Fruit fly (Drosophila melanogaster): ENCODE results near the gene CG31633.

dm6 chr2L:6683992-6684882 is 28.1 kb upstream of the CG31633 start, which contains the start of gene Nhe3:
- TF ChIP-seq CG32121 (GFP tag; IDR thresholded peaks at IDR 0.05): peak; percentile 68
- peak; percentile 79 for TF ChIP-seq Snoo (tag; optimal IDR thresholded peaks at IDR 0.05)
- no peak for TF ChIP-seq EcR (GFP tag; optimal IDR thresholded peaks at IDR 0.05)

Data from whole organism, pupa.